Fruit fly (Drosophila melanogaster) whole organism, larva: ENCODE results near the gene CG32457.

Experiments used
- noc ChIP-seq: fragments of 200-800 bp; sonication (Bioruptor generic); optimal IDR thresholded peaks from 3 replicates; lab custom pipeline; 2019; ENCODE audit warnings: missing biosample characterization, mild to moderate bottlenecking, missing genetic modification characterization, moderate library complexity

The CG32457 gene

dm6 chr3L:23022407-23023027, 35.1 kb downstream of the CG32457 start:
- no peak for TF ChIP-seq noc (tag; lab: Kevin White, UChicago)
